Worm (Caenorhabditis elegans): ENCODE data around the gene K02C4.3.

DNA sequence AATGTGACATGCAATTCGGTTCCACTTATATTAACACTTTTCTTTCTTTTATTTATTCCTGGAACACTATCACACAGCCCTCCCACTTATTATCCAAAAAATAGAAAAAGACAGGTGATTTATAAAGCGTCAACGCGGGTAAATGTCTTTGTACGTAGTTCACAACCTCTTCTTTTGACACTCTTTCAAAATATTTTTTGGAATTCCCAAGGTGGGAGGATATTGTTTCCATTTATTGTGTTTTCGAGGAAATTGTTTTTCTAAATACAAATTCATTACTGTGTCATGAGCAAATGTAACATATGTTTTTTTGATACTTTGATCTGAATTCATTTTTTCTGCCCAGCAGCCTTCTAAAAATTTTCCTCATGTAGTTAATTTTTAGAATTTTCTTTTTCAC, 28.7 kb downstream of the K02C4.3 start:
- TF ChIP-seq elt-3 (tag; optimal IDR thresholded peaks at IDR 0.05), result no peak
- no peak for TF ChIP-seq nhr-28 (tag; optimal IDR thresholded peaks at IDR 0.05)
- TF ChIP-seq nhr-12 (tag; optimal IDR thresholded peaks at IDR 0.05), result no peak
- no peak for TF ChIP-seq lsy-2 (tag; optimal IDR thresholded peaks at IDR 0.05)
- no peak for TF ChIP-seq mls-2 (tag; optimal IDR thresholded peaks at IDR 0.05)
- TF ChIP-seq blmp-1 (tag; optimal IDR thresholded peaks at IDR 0.05), result no peak
- no peak for TF ChIP-seq lin-32 (GFP tag; optimal IDR thresholded peaks at IDR 0.05)
- no peak for TF ChIP-seq mab-5 (tag; optimal IDR thresholded peaks at IDR 0.05)

Data from whole organism, mixed stage, embryonic.